Worm (Caenorhabditis elegans) whole organism, young adult: Measurements from ENCODE around the gene str-256.
A peak's percentile ranks its signal among the peaks of the same experiment; 100 is the strongest.

Source experiments
- C06A6.2 ChIP-seq: fragments of 200-800 bp; sonication (Bioruptor generic); conservative IDR thresholded peaks from 2 replicates; pipeline ENCODE4 v1.3.6; 2022; ENCODE audit warnings: missing genetic modification characterization, missing compliant biosample characterization
- C17E4.6 ChIP-seq: fragments of 200-800 bp; sonication (Bioruptor generic); IDR thresholded peaks from 2 replicates; pipeline ENCODE4 v1.3.6; 2022; ENCODE audit warnings: missing genetic modification reagents, missing genetic modification characterization, missing compliant biosample characterization
- F10E7.11 ChIP-seq: sonication (generic microtip); optimal IDR thresholded peaks from 2 replicates; lab custom pipeline; 2017; ENCODE audit warnings: mild to moderate bottlenecking, missing genetic modification characterization, moderate library complexity, missing compliant biosample characterization
- F23B12.7 ChIP-seq: sonication (generic microtip); optimal IDR thresholded peaks from 2 replicates; lab custom pipeline; 2017; ENCODE audit warnings: missing genetic modification characterization, mild to moderate bottlenecking, missing compliant biosample characterization, antibody characterized with exemption, moderate library complexity; ENCODE audit not compliant: insufficient read depth
- F37B4.10 ChIP-seq: fragments of 200-800 bp; sonication (Bioruptor generic); IDR thresholded peaks from 2 replicates; pipeline ENCODE4 v1.3.6; 2022; ENCODE audit warnings: missing genetic modification characterization, missing compliant biosample characterization
- F39B2.1 ChIP-seq: fragments of 200-800 bp; sonication (Bioruptor generic); IDR thresholded peaks from 2 replicates; pipeline ENCODE4 v1.3.6; 2022; ENCODE audit warnings: missing genetic modification reagents, missing genetic modification characterization, missing compliant biosample characterization
- F49E8.2 ChIP-seq: sonication (generic microtip); optimal IDR thresholded peaks from 3 replicates; lab custom pipeline; 2017; ENCODE audit warnings: missing genetic modification characterization, mild to moderate bottlenecking, missing compliant biosample characterization, antibody characterized with exemption, moderate library complexity; ENCODE audit not compliant: insufficient read depth
- F55B11.4 ChIP-seq: sonication (generic microtip); optimal IDR thresholded peaks from 2 replicates; lab custom pipeline; 2016; ENCODE audit warnings: missing compliant biosample characterization, missing genetic modification characterization, borderline replicate concordance; ENCODE audit not compliant: insufficient read depth
- F57A8.1 ChIP-seq: fragments of 200-800 bp; sonication (Bioruptor generic); optimal IDR thresholded peaks from 2 replicates; lab custom pipeline; 2018; ENCODE audit warnings: mild to moderate bottlenecking, missing genetic modification characterization, moderate library complexity, missing compliant biosample characterization
- F57C9.4 ChIP-seq: sonication (generic microtip); optimal IDR thresholded peaks from 2 replicates; lab custom pipeline; 2017; ENCODE audit warnings: mild to moderate bottlenecking, missing genetic modification characterization, missing compliant biosample characterization
- K12H6.12 ChIP-seq: fragments of 200-800 bp; sonication (Bioruptor generic); optimal IDR thresholded peaks from 2 replicates; lab custom pipeline; 2018; ENCODE audit warnings: mild to moderate bottlenecking, missing genetic modification characterization, missing compliant biosample characterization
- T26A5.8 ChIP-seq: sonication (generic microtip); optimal IDR thresholded peaks from 2 replicates; lab custom pipeline; 2016; ENCODE audit warnings: missing genetic modification characterization, missing compliant biosample characterization
- akir-1 ChIP-seq: fragments of 200-800 bp; sonication (Bioruptor generic); optimal IDR thresholded peaks from 2 replicates; lab custom pipeline; 2018; ENCODE audit warnings: mild to moderate bottlenecking, missing genetic modification characterization, moderate library complexity, missing compliant biosample characterization
- ama-1 ChIP-seq, 3 experiments: fragments of 150-350 bp in 1 of 3; sonication (generic microtip) in 2 of 3; optimal IDR thresholded peaks; 2 replicates each; lab custom pipeline; 2014 to 2018; ENCODE audit warnings: missing biosample characterization in 2 of 3, missing genetic modification characterization in 2 of 3, missing genetic modification reagents in 2 of 3
- aptf-2 ChIP-seq: fragments of 200-800 bp; sonication (Bioruptor generic); conservative IDR thresholded peaks from 2 replicates; pipeline ENCODE4 v1.3.6; 2022; ENCODE audit warnings: missing genetic modification reagents, missing genetic modification characterization, missing compliant biosample characterization
- athp-1 ChIP-seq: sonication (generic microtip); optimal IDR thresholded peaks from 2 replicates; lab custom pipeline; 2017; ENCODE audit warnings: mild to moderate bottlenecking, missing genetic modification characterization, missing compliant biosample characterization
- attf-5 ChIP-seq: fragments of 200-800 bp; sonication (Bioruptor generic); optimal IDR thresholded peaks from 2 replicates; lab custom pipeline; 2018; ENCODE audit warnings: mild to moderate bottlenecking, missing genetic modification characterization, missing compliant biosample characterization
- cebp-1 ChIP-seq, 2 experiments: fragments of 200-800 bp in 1 of 2; sonication (Bioruptor generic) in 1 of 2; sonication (generic microtip) in 1 of 2; IDR thresholded peaks in 1 of 2; optimal IDR thresholded peaks in 1 of 2; 2 replicates each; pipeline versions ENCODE4 v1.3.6 to Lab custom; 2017 to 2022; ENCODE audit warnings: missing compliant biosample characterization in 2 of 2, missing genetic modification characterization in 2 of 2, mild to moderate bottlenecking in 1 of 2, missing genetic modification reagents in 1 of 2, moderate library complexity in 1 of 2
- ceh-100 ChIP-seq: fragments of 200-800 bp; sonication (Bioruptor generic); IDR thresholded peaks from 2 replicates; pipeline ENCODE4 v1.3.6; 2022; ENCODE audit warnings: missing genetic modification reagents, missing genetic modification characterization, missing compliant biosample characterization
- ceh-79 ChIP-seq: sonication (generic microtip); optimal IDR thresholded peaks from 2 replicates; lab custom pipeline; 2017; ENCODE audit warnings: mild to moderate bottlenecking, missing genetic modification characterization, missing compliant biosample characterization
- die-1 ChIP-seq: sonication (generic microtip); optimal IDR thresholded peaks from 2 replicates; lab custom pipeline; 2016; ENCODE audit warnings: missing genotype, mild to moderate bottlenecking, missing genetic modification characterization, missing compliant biosample characterization
- dox-1 ChIP-seq: fragments of 200-800 bp; sonication (Bioruptor generic); IDR thresholded peaks from 2 replicates; pipeline ENCODE4 v1.3.6; 2022; ENCODE audit warnings: missing genetic modification reagents, missing genetic modification characterization, missing compliant biosample characterization
- dpff-1 ChIP-seq: sonication (generic microtip); optimal IDR thresholded peaks from 2 replicates; lab custom pipeline; 2017; ENCODE audit warnings: mild to moderate bottlenecking, missing genetic modification characterization, missing compliant biosample characterization
- dpl-1 ChIP-seq: fragments of 150-350 bp; optimal IDR thresholded peaks from 2 replicates; lab custom pipeline; 2014; ENCODE audit warnings: missing biosample characterization, missing genetic modification reagents, missing genetic modification characterization
- him-1 ChIP-seq: sonication (generic microtip); optimal IDR thresholded peaks from 2 replicates; lab custom pipeline; 2016; ENCODE audit warnings: missing genotype, missing genetic modification reagents, missing genetic modification characterization, missing compliant biosample characterization
- hmg-1.2 ChIP-seq: fragments of 200-800 bp; sonication (Bioruptor generic); IDR thresholded peaks from 2 replicates; pipeline ENCODE4 v1.3.6; 2022; ENCODE audit warnings: missing genetic modification reagents, missing genetic modification characterization, missing compliant biosample characterization
- hsf-1 ChIP-seq: fragments of 200-800 bp; sonication (Bioruptor generic); IDR thresholded peaks from 2 replicates; pipeline ENCODE4 v1.3.6; 2022; ENCODE audit warnings: missing genetic modification reagents, missing genetic modification characterization, missing compliant biosample characterization
- lin-40 ChIP-seq: sonication (generic microtip); optimal IDR thresholded peaks from 2 replicates; lab custom pipeline; 2016; ENCODE audit warnings: missing genetic modification characterization, mild to moderate bottlenecking, missing compliant biosample characterization, missing genotype, missing genetic modification reagents
- madf-6 ChIP-seq: fragments of 200-800 bp; sonication (Bioruptor generic); IDR thresholded peaks from 2 replicates; pipeline ENCODE4 v1.3.6; 2022; ENCODE audit warnings: missing genetic modification reagents, missing genetic modification characterization, missing compliant biosample characterization
- mel-28 ChIP-seq: sonication (generic microtip); optimal IDR thresholded peaks from 2 replicates; lab custom pipeline; 2016; ENCODE audit warnings: borderline replicate concordance, mild to moderate bottlenecking, missing genetic modification characterization, missing compliant biosample characterization
- mxl-1 ChIP-seq: sonication (generic microtip); optimal IDR thresholded peaks from 2 replicates; lab custom pipeline; 2016; ENCODE audit warnings: missing genetic modification characterization, missing compliant biosample characterization
- nhr-80 ChIP-seq: sonication (generic microtip); optimal IDR thresholded peaks from 2 replicates; lab custom pipeline; 2016; ENCODE audit warnings: missing genetic modification characterization, missing compliant biosample characterization
- nhr-90 ChIP-seq: sonication (generic microtip); optimal IDR thresholded peaks from 2 replicates; lab custom pipeline; 2016; ENCODE audit warnings: missing genotype, mild to moderate bottlenecking, missing genetic modification characterization, missing compliant biosample characterization
- pbrm-1 ChIP-seq: fragments of 200-800 bp; sonication (Bioruptor generic); IDR thresholded peaks from 2 replicates; pipeline ENCODE4 v1.3.6; 2022; ENCODE audit warnings: missing genetic modification reagents, missing genetic modification characterization, missing compliant biosample characterization
- repo-1 ChIP-seq: sonication (generic microtip); optimal IDR thresholded peaks from 2 replicates; lab custom pipeline; 2017; ENCODE audit warnings: mild to moderate bottlenecking, missing genetic modification characterization, missing compliant biosample characterization
- snpc-4 ChIP-seq, 5 experiments: fragments of 150-350 bp in 1 of 5; sonication (generic microtip) in 4 of 5; optimal IDR thresholded peaks; 2 replicates each; lab custom pipeline; 2014 to 2018; ENCODE audit warnings: missing genetic modification characterization in 5 of 5, missing biosample characterization in 3 of 5, antibody characterized with exemption in 2 of 5, mild to moderate bottlenecking in 2 of 5, missing compliant biosample characterization in 2 of 5, missing genotype in 2 of 5, moderate library complexity in 2 of 5, missing genetic modification reagents in 1 of 5
- sptf-2 ChIP-seq: fragments of 200-800 bp; sonication (Bioruptor generic); optimal IDR thresholded peaks from 2 replicates; lab custom pipeline; 2018; ENCODE audit warnings: mild to moderate bottlenecking, missing genetic modification characterization, missing compliant biosample characterization
- tlf-1 ChIP-seq: fragments of 200-800 bp; sonication (Bioruptor generic); optimal IDR thresholded peaks from 2 replicates; lab custom pipeline; 2018; ENCODE audit warnings: mild to moderate bottlenecking, missing genetic modification characterization, missing compliant biosample characterization
- unc-62 ChIP-seq: fragments of 150-350 bp; optimal IDR thresholded peaks from 2 replicates; lab custom pipeline; 2014; ENCODE audit warnings: missing biosample characterization, missing genetic modification reagents, missing genetic modification characterization
- xnd-1 ChIP-seq: sonication (generic microtip); optimal IDR thresholded peaks from 2 replicates; lab custom pipeline; 2016; ENCODE audit warnings: missing genotype, missing genetic modification reagents, missing genetic modification characterization, missing compliant biosample characterization
- zfh-2 ChIP-seq: fragments of 200-800 bp; sonication (Bioruptor generic); conservative IDR thresholded peaks from 2 replicates; pipeline ENCODE4 v1.3.6; 2022; ENCODE audit warnings: missing genetic modification reagents, missing genetic modification characterization, missing compliant biosample characterization
- zim-3 ChIP-seq: sonication (generic microtip); optimal IDR thresholded peaks from 2 replicates; lab custom pipeline; 2017; ENCODE audit warnings: mild to moderate bottlenecking, missing genetic modification characterization, moderate library complexity, missing compliant biosample characterization

The str-256 gene

DNA sequence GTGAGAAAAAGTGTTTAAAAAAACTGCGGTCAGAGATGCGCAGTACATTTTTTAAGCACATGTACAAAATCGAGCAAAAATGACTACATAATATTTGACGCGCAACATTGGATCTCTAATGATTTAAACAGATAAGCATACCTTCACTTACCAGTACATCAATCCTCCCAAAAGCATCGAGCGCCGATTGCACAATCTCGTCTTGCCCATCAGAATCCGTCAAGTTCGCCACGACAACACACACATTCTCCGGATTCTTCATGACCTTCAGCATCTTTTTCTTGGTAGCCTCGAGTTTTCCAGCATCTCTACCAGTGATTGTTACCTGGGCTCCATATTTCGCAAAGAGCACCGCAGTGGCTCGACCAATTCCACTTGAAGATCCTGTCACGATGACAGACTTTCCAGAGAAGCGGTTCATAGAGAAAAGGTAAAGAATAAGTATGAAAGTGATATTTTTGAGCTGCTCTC, 1.7 kb upstream of the str-256 start, which contains the start of gene T01G6.10 (continued):
- no peak for TF ChIP-seq snpc-4 (GFP tag; optimal IDR thresholded peaks at IDR 0.05; lab: Kevin White, UChicago)
- TF ChIP-seq snpc-4 (tag; optimal IDR thresholded peaks at IDR 0.05; lab: Kevin White, UChicago) = no peak
- TF ChIP-seq athp-1 = no peak
- TF ChIP-seq F57A8.1 (GFP tag; lab: Kevin White, UChicago) = no peak
- TF ChIP-seq sptf-2 (GFP tag; lab: Kevin White, UChicago) = no peak

DNA sequence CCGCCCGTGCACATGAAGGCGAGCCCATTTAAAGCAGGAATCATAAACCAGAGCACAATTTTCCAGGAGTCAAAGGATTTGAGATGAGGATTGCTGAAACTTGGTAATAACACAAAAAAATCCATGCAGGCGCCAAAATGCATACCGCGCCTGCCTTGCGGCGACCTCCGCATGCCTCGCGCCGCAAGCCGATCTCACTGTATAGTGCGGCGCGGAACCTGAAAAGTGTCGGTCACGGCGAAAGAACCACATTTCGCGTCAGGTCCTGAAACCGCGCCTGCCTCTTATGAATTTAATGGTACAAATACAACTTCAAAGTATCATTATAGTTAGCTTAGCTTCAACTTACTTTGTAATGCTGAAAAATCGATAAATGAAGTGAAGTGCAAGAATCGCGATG, 595 bp downstream of the str-256 start:
- peak; percentile 73 for TF ChIP-seq zfh-2 (GFP tag; lab: Robert Waterston, UW)
- TF ChIP-seq nhr-90 (tag; lab: Kevin White, UChicago) = no peak
- no peak for TF ChIP-seq repo-1 (tag; lab: Kevin White, UChicago)
- no peak for TF ChIP-seq C17E4.6 (GFP tag; lab: Robert Waterston, UW)
- TF ChIP-seq him-1 (tag; lab: Kevin White, UChicago) = no peak
- no peak for TF ChIP-seq F39B2.1 (GFP tag; lab: Robert Waterston, UW)
- TF ChIP-seq dpl-1 (GFP tag; lab: Kevin White, UChicago) = no peak
- no peak for TF ChIP-seq snpc-4 (GFP tag; optimal IDR thresholded peaks at IDR 0.05; lab: Kevin White, UChicago)
- peak in 1 of 4 experiments; percentile 1 for TF ChIP-seq snpc-4 (tag; optimal IDR thresholded peaks at IDR 0.05; lab: Kevin White, UChicago)
- no peak for TF ChIP-seq F37B4.10 (GFP tag; lab: Robert Waterston, UW)

DNA sequence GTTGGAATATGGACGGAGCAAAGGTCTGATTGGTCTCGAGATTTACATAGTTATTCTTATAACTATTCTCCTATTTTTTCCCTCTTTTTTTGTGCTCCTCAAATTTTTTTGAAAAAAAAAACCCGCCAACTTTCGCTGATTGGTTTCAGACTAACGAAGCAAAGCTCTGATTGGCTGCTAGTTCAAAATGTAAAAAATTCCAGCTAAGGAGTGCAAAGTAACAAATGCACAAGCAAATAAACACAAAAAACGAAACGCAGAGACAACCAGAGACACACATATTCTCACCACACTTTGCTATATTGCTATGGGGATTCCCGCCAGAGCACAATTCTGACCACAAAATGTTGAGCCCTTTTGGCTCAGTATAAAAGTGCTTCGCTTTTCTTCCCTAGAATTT, 3.7 kb downstream of the str-256 start, which contains the start of gene T01G6.1:
T01G6.1 (plus strand) TSS at position 301 of the 400 bp plus-strand sequence.
- TF ChIP-seq F23B12.7 (no peak), ceh-100 (GFP tag; lab: Robert Waterston, UW) (no peak), F55B11.4 (tag; lab: Kevin White, UChicago) (no peak), C06A6.2 (GFP tag; lab: Robert Waterston, UW) (no peak), T26A5.8 (tag; lab: Kevin White, UChicago) (no peak)

DNA sequence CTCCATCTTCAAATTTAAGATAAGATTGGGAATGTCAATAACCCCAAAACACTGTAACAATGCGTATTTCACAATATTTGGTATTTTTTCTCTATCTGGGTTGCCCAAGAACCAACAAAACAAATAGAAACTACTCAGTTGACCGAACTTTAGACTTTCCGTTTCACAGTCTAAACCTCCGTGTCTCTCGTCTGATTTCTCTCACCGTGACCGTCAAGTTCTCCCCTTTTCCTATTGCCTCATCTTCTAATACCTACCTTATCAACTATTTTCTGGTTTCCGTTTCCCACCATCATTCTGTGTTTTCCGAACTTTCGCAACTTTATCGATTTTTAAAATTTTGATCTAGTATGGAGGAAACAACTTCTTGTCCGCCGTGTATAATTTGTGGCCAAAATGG, 6.8 kb downstream of the str-256 start, which contains the start of gene nhr-131:
nhr-131 (plus strand) TSS at position 87 of the 400 bp plus-strand sequence.
- TF ChIP-seq hmg-1.2 (GFP tag; lab: Robert Waterston, UW) = no peak
- TF ChIP-seq cebp-1 (GFP tag; IDR thresholded peaks at IDR 0.05; lab: Robert Waterston, UW) = peak; percentile 73
- TF ChIP-seq cebp-1 (tag; optimal IDR thresholded peaks at IDR 0.05; lab: Kevin White, UChicago) = peak; percentile 89
- no peak for TF ChIP-seq dpff-1
- TF ChIP-seq F10E7.11 (tag; lab: Kevin White, UChicago) = no peak
- no peak for TF ChIP-seq zim-3
- no peak for TF ChIP-seq aptf-2 (GFP tag; lab: Robert Waterston, UW)
- no peak for TF ChIP-seq F57A8.1 (GFP tag; lab: Kevin White, UChicago)
- TF ChIP-seq madf-6 = no peak
- TF ChIP-seq mel-28 (tag; lab: Kevin White, UChicago) = no peak
- peak; percentile 41 for TF ChIP-seq dox-1 (GFP tag; lab: Robert Waterston, UW)
- peak; percentile 54 for TF ChIP-seq attf-5
- TF ChIP-seq hsf-1 (GFP tag; lab: Robert Waterston, UW) = no peak
- no peak for TF ChIP-seq xnd-1
- no peak for TF ChIP-seq K12H6.12 (tag; lab: Kevin White, UChicago)
- no peak for TF ChIP-seq F49E8.2
- TF ChIP-seq mxl-1 (tag; lab: Kevin White, UChicago) = no peak
- no peak for TF ChIP-seq akir-1
- no peak for TF ChIP-seq unc-62 (GFP tag; lab: Kevin White, UChicago)
- no peak for TF ChIP-seq tlf-1 (GFP tag; lab: Kevin White, UChicago)
- no peak for TF ChIP-seq dpl-1 (GFP tag; lab: Kevin White, UChicago)
- TF ChIP-seq F57C9.4 (tag; lab: Kevin White, UChicago) = no peak
- no peak for TF ChIP-seq die-1
- no peak for TF ChIP-seq ceh-79 (tag; lab: Kevin White, UChicago)
- peak; percentile 20 for TF ChIP-seq lin-40 (tag; lab: Kevin White, UChicago)
- peak; percentile 77 for TF ChIP-seq nhr-80 (tag; lab: Kevin White, UChicago)
- no peak for TF ChIP-seq pbrm-1
- TF ChIP-seq ama-1 (optimal IDR thresholded peaks at IDR 0.05; lab: Kevin White, UChicago) = no peak
- no peak for TF ChIP-seq ama-1 (GFP tag; optimal IDR thresholded peaks at IDR 0.05; lab: Kevin White, UChicago)
